Worm (Caenorhabditis elegans) whole organism, mixed stage, embryonic: ENCODE data around the gene saeg-2.

Source experiments
- blmp-1 ChIP-seq: fragments of 150-350 bp; optimal IDR thresholded peaks from 2 replicates; lab custom pipeline; 2014; ENCODE audit warnings: missing biosample characterization, missing genetic modification characterization
- elt-1 ChIP-seq: sonication (generic microtip); optimal IDR thresholded peaks from 2 replicates; lab custom pipeline; 2017; ENCODE audit warnings: missing genetic modification characterization, mild to moderate bottlenecking, missing compliant biosample characterization, antibody characterized with exemption, moderate library complexity, borderline replicate concordance; ENCODE audit not compliant: insufficient read depth
- lsy-2 ChIP-seq: fragments of 150-350 bp; optimal IDR thresholded peaks from 2 replicates; lab custom pipeline; 2014; ENCODE audit warnings: missing biosample characterization, missing genetic modification characterization
- nhr-12 ChIP-seq: fragments of 150-350 bp; optimal IDR thresholded peaks from 2 replicates; lab custom pipeline; 2014; ENCODE audit warnings: missing biosample characterization, missing genetic modification characterization
- nhr-237 ChIP-seq: fragments of 150-350 bp; optimal IDR thresholded peaks from 2 replicates; lab custom pipeline; 2014; ENCODE audit warnings: missing biosample characterization, missing genetic modification characterization
- nhr-76 ChIP-seq: sonication (generic microtip); optimal IDR thresholded peaks from 2 replicates; lab custom pipeline; 2017; ENCODE audit warnings: missing biosample characterization, missing genetic modification characterization
- pha-4 ChIP-seq: fragments of 150-350 bp; optimal IDR thresholded peaks from 2 replicates; lab custom pipeline; 2018; ENCODE audit warnings: missing biosample characterization, missing genetic modification reagents, missing genetic modification characterization
- unc-120 ChIP-seq: sonication (generic microtip); optimal IDR thresholded peaks from 2 replicates; lab custom pipeline; 2017; ENCODE audit warnings: missing genetic modification characterization, missing compliant biosample characterization; ENCODE audit not compliant: poor library complexity, severe bottlenecking

- TF ChIP-seq lsy-2 (tag; lab: Kevin White, UChicago) (no peak), unc-120 (tag; lab: Kevin White, UChicago) (no peak), pha-4 (tag; lab: Kevin White, UChicago) (no peak), nhr-76 (tag; lab: Kevin White, UChicago) (no peak), elt-1 (no peak), nhr-12 (tag; lab: Kevin White, UChicago) (no peak), blmp-1 (tag; lab: Kevin White, UChicago) (no peak), nhr-237 (tag; lab: Kevin White, UChicago) (no peak)
Observed at ce11 chrIII:9242675-9243074, 2.5 kb downstream of the saeg-2 start, which contains the start of gene dat-1.
